Worm (Caenorhabditis elegans) whole organism, L4 larva: ENCODE data around the gene smg-3.

Experiments used
- ama-1 ChIP-seq: fragments of 150-350 bp; optimal IDR thresholded peaks from 2 replicates; lab custom pipeline; 2014; ENCODE audit warnings: inconsistent platforms, mixed read lengths
- arid-1 ChIP-seq: fragments of 200-800 bp; sonication (Bioruptor generic); conservative IDR thresholded peaks from 2 replicates; pipeline ENCODE4 v1.3.6; 2022; ENCODE audit warnings: missing genetic modification reagents, missing genetic modification characterization, missing compliant biosample characterization
- duxl-1 ChIP-seq: sonication (generic microtip); optimal IDR thresholded peaks from 2 replicates; lab custom pipeline; 2016; ENCODE audit warnings: mild to moderate bottlenecking, missing genetic modification characterization, moderate library complexity, missing compliant biosample characterization; ENCODE audit not compliant: poor library complexity
- fkh-10 ChIP-seq: fragments of 150-350 bp; optimal IDR thresholded peaks from 2 replicates; lab custom pipeline; 2014; ENCODE audit warnings: missing biosample characterization, missing genetic modification reagents, missing genetic modification characterization
- lin-1 ChIP-seq: fragments of 200-800 bp; sonication (Bioruptor generic); IDR thresholded peaks from 2 replicates; pipeline ENCODE4 v1.3.6; 2022; ENCODE audit warnings: missing genetic modification reagents, missing genetic modification characterization, missing compliant biosample characterization
- lin-13 ChIP-seq: fragments of 150-350 bp; optimal IDR thresholded peaks from 2 replicates; lab custom pipeline; 2014; ENCODE audit warnings: missing biosample characterization, missing genetic modification reagents, missing genetic modification characterization
- nhr-6 ChIP-seq: fragments of 150-350 bp; optimal IDR thresholded peaks from 2 replicates; lab custom pipeline; 2014; ENCODE audit warnings: missing biosample characterization, missing genetic modification characterization
- nhr-76 ChIP-seq: fragments of 150-350 bp; optimal IDR thresholded peaks from 2 replicates; lab custom pipeline; 2014; ENCODE audit warnings: missing biosample characterization, missing genetic modification characterization
- nhr-77 ChIP-seq: fragments of 150-350 bp; optimal IDR thresholded peaks from 2 replicates; lab custom pipeline; 2014; ENCODE audit warnings: missing biosample characterization, missing genetic modification characterization
- set-16 ChIP-seq: fragments of 200-800 bp; sonication (Bioruptor generic); IDR thresholded peaks from 2 replicates; pipeline ENCODE4 v1.3.6; 2022; ENCODE audit warnings: missing genetic modification reagents, missing genetic modification characterization, missing compliant biosample characterization
- snpc-4 ChIP-seq: fragments of 150-350 bp; optimal IDR thresholded peaks from 2 replicates; lab custom pipeline; 2014; ENCODE audit warnings: missing biosample characterization, missing genetic modification characterization
- zag-1 ChIP-seq: fragments of 150-350 bp; optimal IDR thresholded peaks from 2 replicates; lab custom pipeline; 2014; ENCODE audit warnings: missing biosample characterization, missing genetic modification characterization

- TF ChIP-seq nhr-76 (tag; lab: Kevin White, UChicago) (no peak), duxl-1 (no peak), nhr-77 (no peak), set-16 (GFP tag; lab: Robert Waterston, UW) (no peak), lin-1 (GFP tag; lab: Robert Waterston, UW) (no peak), ama-1 (lab: Kevin White, UChicago) (no peak), nhr-6 (tag; lab: Kevin White, UChicago) (no peak), fkh-10 (no peak), snpc-4 (tag; lab: Kevin White, UChicago) (no peak), arid-1 (no peak), zag-1 (tag; lab: Kevin White, UChicago) (no peak), lin-13 (no peak)
Observed at ce11 chrIV:6388550-6388949, 15.7 kb upstream of the smg-3 start.
